Worm (Caenorhabditis elegans): Measurements from ENCODE around the gene srw-136.

DNA sequence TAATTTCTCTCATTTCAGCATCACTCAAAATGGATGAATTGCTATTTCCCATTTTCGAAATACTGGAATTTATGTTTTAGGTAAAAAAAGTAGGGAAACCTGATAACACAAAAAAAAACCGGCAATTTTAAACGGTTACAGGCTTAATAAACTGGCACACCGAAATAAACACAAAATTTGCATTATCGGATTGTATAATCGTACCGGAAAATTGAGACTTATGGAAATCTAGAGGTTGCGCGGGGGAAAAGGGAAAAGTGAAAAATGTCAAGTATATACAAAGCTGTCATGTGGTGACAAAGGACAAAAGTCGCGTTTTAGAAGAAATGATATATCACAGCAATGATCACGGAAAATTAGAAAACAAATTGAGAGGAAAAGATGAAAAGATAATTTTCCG is 28.9 kb upstream of the srw-136 start, which contains the start of gene chpf-2:
- TF ChIP-seq madf-2 (tag; optimal IDR thresholded peaks at IDR 0.05): no peak
- no peak for TF ChIP-seq ama-1 (optimal IDR thresholded peaks at IDR 0.05)
- no peak for TF ChIP-seq F13H6.1 (tag; optimal IDR thresholded peaks at IDR 0.05)
- TF ChIP-seq ets-4 (tag; optimal IDR thresholded peaks at IDR 0.05): no peak
- no peak for TF ChIP-seq K09A11.1 (tag; optimal IDR thresholded peaks at IDR 0.05; ENCODE audit: insufficient read depth)

Measured in whole organism, late embryonic.